Fruit fly (Drosophila melanogaster) whole organism, embryonic: Measurements from ENCODE around the gene CstF50.

Experiments used
- Antp ChIP-seq: fragments of 200-800 bp; sonication (Bioruptor generic); optimal IDR thresholded peaks from 3 replicates; lab custom pipeline; 2016; ENCODE audit warnings: missing biosample characterization, missing genetic modification characterization
- CG11093 ChIP-seq: fragments of 200-800 bp; sonication (Bioruptor generic); IDR thresholded peaks from 3 replicates; pipeline ENCODE4 v1.3.6; 2022; ENCODE audit warnings: missing biosample characterization, missing genetic modification characterization
- CG11504 ChIP-seq: fragments of 200-800 bp; sonication (Bioruptor generic); optimal IDR thresholded peaks from 3 replicates; lab custom pipeline; 2019; ENCODE audit warnings: missing biosample characterization, mild to moderate bottlenecking, missing genetic modification characterization, moderate library complexity
- CG11695 ChIP-seq: fragments of 200-800 bp; sonication (Bioruptor generic); IDR thresholded peaks from 3 replicates; pipeline ENCODE4 v1.3.6; 2022; ENCODE audit warnings: missing biosample characterization, missing genetic modification characterization
- CG11723 ChIP-seq: fragments of 200-800 bp; sonication (Bioruptor generic); optimal IDR thresholded peaks from 2 replicates; lab custom pipeline; 2017; ENCODE audit warnings: missing biosample characterization, mild to moderate bottlenecking, missing genetic modification characterization
- CG12391 ChIP-seq: fragments of 200-800 bp; sonication (Bioruptor generic); optimal IDR thresholded peaks from 3 replicates; lab custom pipeline; 2018; ENCODE audit warnings: missing biosample characterization, mild to moderate bottlenecking, missing genetic modification characterization, moderate library complexity
- CG14860 ChIP-seq: fragments of 200-800 bp; sonication (Bioruptor generic); IDR thresholded peaks from 3 replicates; pipeline ENCODE4 v1.3.6; 2022; ENCODE audit warnings: missing biosample characterization, missing genetic modification characterization; ENCODE audit not compliant: partially characterized antibody
- CG15073 ChIP-seq: fragments of 200-800 bp; sonication (Bioruptor generic); optimal IDR thresholded peaks from 2 replicates; lab custom pipeline; 2016; ENCODE audit warnings: missing biosample characterization, missing genetic modification characterization
- CG15696 ChIP-seq: fragments of 200-800 bp; sonication (Bioruptor generic); optimal IDR thresholded peaks from 2 replicates; lab custom pipeline; 2019; ENCODE audit warnings: missing biosample characterization, mild to moderate bottlenecking, missing genetic modification characterization, moderate library complexity
- CG16813 ChIP-seq: fragments of 200-800 bp; sonication (Bioruptor generic); IDR thresholded peaks from 3 replicates; pipeline ENCODE4 v1.3.6; 2022; ENCODE audit warnings: missing biosample characterization, missing genetic modification characterization; ENCODE audit not compliant: partially characterized antibody
- CG2116 ChIP-seq: fragments of 200-800 bp; sonication (Bioruptor generic); optimal IDR thresholded peaks from 3 replicates; lab custom pipeline; 2018; ENCODE audit warnings: missing biosample characterization, mild to moderate bottlenecking, missing genetic modification characterization
- CG2678 ChIP-seq: fragments of 200-800 bp; sonication (Bioruptor generic); optimal IDR thresholded peaks from 3 replicates; lab custom pipeline; 2019; ENCODE audit warnings: missing biosample characterization, mild to moderate bottlenecking, missing genetic modification characterization, moderate library complexity
- CG30403 ChIP-seq: fragments of 200-800 bp; sonication (Bioruptor generic); optimal IDR thresholded peaks from 3 replicates; lab custom pipeline; 2016; ENCODE audit warnings: missing biosample characterization, missing genetic modification characterization
- CG32772 ChIP-seq: fragments of 200-800 bp; sonication (Bioruptor generic); IDR thresholded peaks from 2 replicates; pipeline ENCODE4 v1.3.6; 2022; ENCODE audit warnings: missing biosample characterization, missing genetic modification characterization
- CG6254 ChIP-seq: fragments of 200-800 bp; sonication (Bioruptor generic); optimal IDR thresholded peaks from 3 replicates; lab custom pipeline; 2017; ENCODE audit warnings: mild to moderate bottlenecking, missing biosample characterization, missing genetic modification reagents, missing genetic modification characterization
- CoRest ChIP-seq: fragments of 200-800 bp; sonication (Bioruptor generic); optimal IDR thresholded peaks from 3 replicates; lab custom pipeline; 2018; ENCODE audit warnings: missing biosample characterization, mild to moderate bottlenecking, missing genetic modification characterization, moderate library complexity
- D19A ChIP-seq: fragments of 200-800 bp; optimal IDR thresholded peaks from 3 replicates; lab custom pipeline; 2019; ENCODE audit warnings: missing biosample characterization, mild to moderate bottlenecking, missing genetic modification characterization, moderate library complexity
- Drgx ChIP-seq: fragments of 200-800 bp; sonication (Bioruptor generic); IDR thresholded peaks from 2 replicates; pipeline ENCODE4 v1.3.6; 2022; ENCODE audit warnings: missing biosample characterization, missing genetic modification characterization
- Gsc ChIP-seq: fragments of 200-800 bp; sonication (Bioruptor generic); IDR thresholded peaks from 2 replicates; pipeline ENCODE4 v1.3.6; 2022; ENCODE audit warnings: missing biosample characterization, missing genetic modification characterization
- H2.0 ChIP-seq: fragments of 200-800 bp; sonication (Bioruptor generic); IDR thresholded peaks from 2 replicates; pipeline ENCODE4 v1.3.6; 2022; ENCODE audit warnings: missing biosample characterization, missing genetic modification characterization
- HLH3B ChIP-seq: fragments of 200-800 bp; sonication (Bioruptor generic); IDR thresholded peaks from 2 replicates; pipeline ENCODE4 v1.3.6; 2022; ENCODE audit warnings: missing biosample characterization, missing genetic modification characterization
- Hr78 ChIP-seq, 2 experiments: fragments of 200-800 bp in 1 of 2; fragments of >200 bp in 1 of 2; sonication (Bioruptor generic) in 1 of 2; optimal IDR thresholded peaks; 2 replicates each; lab custom pipeline; 2017 to 2019; ENCODE audit warnings: missing biosample characterization in 2 of 2, missing genetic modification characterization in 2 of 2, mild to moderate bottlenecking in 1 of 2, moderate library complexity in 1 of 2
- Hsf ChIP-seq: fragments of 200-800 bp; sonication (Bioruptor generic); optimal IDR thresholded peaks from 3 replicates; lab custom pipeline; 2016; ENCODE audit warnings: missing biosample characterization, missing genetic modification characterization
- Kr ChIP-seq: fragments of 200-800 bp; sonication (Bioruptor generic); optimal IDR thresholded peaks from 2 replicates; lab custom pipeline; 2017; ENCODE audit warnings: missing biosample characterization, mild to moderate bottlenecking, missing genetic modification characterization
- Meics ChIP-seq: fragments of 200-800 bp; sonication (Bioruptor generic); optimal IDR thresholded peaks from 2 replicates; lab custom pipeline; 2017; ENCODE audit warnings: missing biosample characterization, mild to moderate bottlenecking, missing genetic modification characterization
- NC2α ChIP-seq: fragments of 200-800 bp; sonication (Bioruptor generic); optimal IDR thresholded peaks from 2 replicates; lab custom pipeline; 2016; ENCODE audit warnings: missing biosample characterization, missing genetic modification characterization
- Nf-YA ChIP-seq: fragments of 200-800 bp; sonication (Bioruptor generic); IDR thresholded peaks from 2 replicates; pipeline ENCODE4 v1.3.6; 2022; ENCODE audit warnings: missing biosample characterization, missing genetic modification characterization
- Poxn ChIP-seq: fragments of 200-800 bp; sonication (Bioruptor generic); IDR thresholded peaks from 2 replicates; pipeline ENCODE4 v1.3.6; 2022; ENCODE audit warnings: missing biosample characterization, missing genetic modification characterization
- Rfx ChIP-seq: fragments of 200-800 bp; sonication (Bioruptor generic); IDR thresholded peaks from 2 replicates; pipeline ENCODE4 v1.3.6; 2022; ENCODE audit warnings: missing biosample characterization, missing genetic modification characterization
- Side ChIP-seq: fragments of 200-800 bp; sonication (Bioruptor generic); optimal IDR thresholded peaks from 2 replicates; lab custom pipeline; 2016; ENCODE audit warnings: missing biosample characterization, missing genetic modification characterization
- YL-1 ChIP-seq: fragments of 200-800 bp; sonication (Bioruptor generic); optimal IDR thresholded peaks from 3 replicates; lab custom pipeline; 2017; ENCODE audit warnings: missing biosample characterization, mild to moderate bottlenecking, missing genetic modification characterization
- amos ChIP-seq: fragments of 200-800 bp; sonication (Bioruptor generic); IDR thresholded peaks from 2 replicates; pipeline ENCODE4 v1.3.6; 2022; ENCODE audit warnings: missing biosample characterization, missing genetic modification characterization; ENCODE audit not compliant: partially characterized antibody
- ap ChIP-seq: fragments of 200-800 bp; sonication (Bioruptor generic); IDR thresholded peaks from 2 replicates; pipeline ENCODE4 v1.3.6; 2022; ENCODE audit warnings: missing biosample characterization, missing genetic modification characterization
- ato ChIP-seq: fragments of 200-800 bp; sonication (Bioruptor generic); IDR thresholded peaks from 2 replicates; pipeline ENCODE4 v1.3.6; 2022; ENCODE audit warnings: missing biosample characterization, missing genetic modification characterization; ENCODE audit not compliant: partially characterized antibody
- cato ChIP-seq: fragments of 200-800 bp; sonication (Bioruptor generic); optimal IDR thresholded peaks from 2 replicates; lab custom pipeline; 2016; ENCODE audit warnings: missing biosample characterization, missing genetic modification characterization, borderline replicate concordance
- cwo ChIP-seq: fragments of 200-800 bp; sonication (Bioruptor generic); optimal IDR thresholded peaks from 3 replicates; lab custom pipeline; 2017; ENCODE audit warnings: missing biosample characterization, missing genetic modification characterization, mild to moderate bottlenecking, moderate library complexity, missing genetic modification reagents
- dati ChIP-seq: fragments of 200-800 bp; sonication (Bioruptor generic); IDR thresholded peaks from 2 replicates; pipeline ENCODE4 v1.3.6; 2022; ENCODE audit warnings: missing biosample characterization, missing genetic modification characterization
- emc ChIP-seq: fragments of 200-800 bp; sonication (Bioruptor generic); optimal IDR thresholded peaks from 2 replicates; lab custom pipeline; 2016; ENCODE audit warnings: missing biosample characterization, missing genetic modification characterization
- fd96Cb ChIP-seq: fragments of 200-800 bp; sonication (Bioruptor generic); optimal IDR thresholded peaks from 2 replicates; lab custom pipeline; 2018; ENCODE audit warnings: missing biosample characterization, mild to moderate bottlenecking, missing genetic modification characterization, moderate library complexity
- gce ChIP-seq: fragments of 200-800 bp; sonication (Bioruptor generic); IDR thresholded peaks from 3 replicates; pipeline ENCODE4 v1.3.6; 2022; ENCODE audit warnings: missing biosample characterization, missing genetic modification characterization
- jumu ChIP-seq: fragments of 200-800 bp; sonication (Bioruptor generic); optimal IDR thresholded peaks from 3 replicates; lab custom pipeline; 2016; ENCODE audit warnings: missing biosample characterization, missing genetic modification characterization
- odd ChIP-seq: fragments of 200-800 bp; sonication (Bioruptor generic); optimal IDR thresholded peaks from 2 replicates; lab custom pipeline; 2017; ENCODE audit warnings: missing biosample characterization, mild to moderate bottlenecking, missing genetic modification characterization
- pum ChIP-seq: fragments of 200-800 bp; sonication (Bioruptor generic); optimal IDR thresholded peaks from 2 replicates; lab custom pipeline; 2016; ENCODE audit warnings: missing biosample characterization, missing genetic modification characterization
- repo ChIP-seq: fragments of 200-800 bp; sonication (Bioruptor generic); optimal IDR thresholded peaks from 2 replicates; lab custom pipeline; 2016; ENCODE audit warnings: missing biosample characterization, missing genetic modification characterization
- run ChIP-seq: fragments of 200-800 bp; sonication (Bioruptor generic); optimal IDR thresholded peaks from 3 replicates; lab custom pipeline; 2018; ENCODE audit warnings: missing biosample characterization, mild to moderate bottlenecking, missing genetic modification characterization
- slp2 ChIP-seq: fragments of 200-800 bp; sonication (Bioruptor generic); optimal IDR thresholded peaks from 2 replicates; lab custom pipeline; 2016; ENCODE audit warnings: missing biosample characterization, missing genetic modification characterization
- sob ChIP-seq: fragments of 200-800 bp; sonication (Bioruptor generic); IDR thresholded peaks from 2 replicates; pipeline ENCODE4 v1.3.6; 2022; ENCODE audit warnings: missing biosample characterization, missing genetic modification characterization
- unpg ChIP-seq: fragments of 200-800 bp; sonication (Bioruptor generic); optimal IDR thresholded peaks from 3 replicates; lab custom pipeline; 2018; ENCODE audit warnings: missing biosample characterization, mild to moderate bottlenecking, missing genetic modification characterization, moderate library complexity
- vvl ChIP-seq: fragments of 200-800 bp; sonication (Bioruptor generic); IDR thresholded peaks from 2 replicates; pipeline ENCODE4 v1.3.6; 2022; ENCODE audit warnings: missing biosample characterization, missing genetic modification characterization
- wek ChIP-seq: fragments of 200-800 bp; sonication (Bioruptor generic); optimal IDR thresholded peaks from 3 replicates; lab custom pipeline; 2018; ENCODE audit warnings: missing biosample characterization, mild to moderate bottlenecking, missing genetic modification characterization, moderate library complexity
- yki ChIP-seq: fragments of >200 bp; optimal IDR thresholded peaks from 3 replicates; lab custom pipeline; 2018

CstF50 gene

DNA sequence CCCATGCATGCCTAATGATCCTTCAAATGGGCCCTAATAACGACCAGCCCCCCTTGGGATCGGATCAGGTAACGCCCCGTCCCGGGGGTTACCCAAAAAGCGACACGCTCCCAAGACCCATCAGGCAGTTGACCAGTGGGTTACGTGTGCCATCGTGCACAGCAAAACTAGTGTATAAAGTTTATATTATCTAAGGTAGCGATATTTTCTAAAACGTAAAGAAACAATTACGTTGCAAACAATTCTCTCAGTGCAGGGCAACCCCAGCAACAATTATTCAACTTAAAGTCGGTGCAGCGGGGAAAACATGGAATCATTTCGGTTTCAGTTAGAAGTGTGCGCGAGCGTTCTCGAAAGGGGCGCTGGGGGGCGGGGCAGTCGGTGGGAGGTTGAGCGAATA is 24.2 kb downstream of the CstF50 start:
- TF ChIP-seq CG12391 (tag; lab: Kevin White, UChicago) (peak; percentile 19), gce (GFP tag; lab: Robert Waterston, UW) (0 out of 3 replicates have a peak, but pooled peaks have one; percentile 19), D19A (tag; lab: Kevin White, UChicago) (peak; percentile 14), Gsc (no peak), ato (GFP tag; lab: Robert Waterston, UW) (no peak), CG16813 (GFP tag; lab: Robert Waterston, UW) (no peak), pum (no peak), CG14860 (GFP tag; lab: Robert Waterston, UW) (no peak), Antp (GFP tag; lab: Kevin White, UChicago) (no peak), CG15696 (tag; lab: Kevin White, UChicago) (no peak), CG2678 (tag; lab: Kevin White, UChicago) (peak; percentile 28), dati (GFP tag; lab: Robert Waterston, UW) (no peak), vvl (GFP tag; lab: Robert Waterston, UW) (0 out of 2 replicates have a peak, but pooled peaks have one; percentile 36), CG32772 (GFP tag; lab: Robert Waterston, UW) (no peak), jumu (no peak), HLH3B (GFP tag; lab: Robert Waterston, UW) (no peak), CG2116 (GFP tag; lab: Kevin White, UChicago) (no peak), CG11504 (tag; lab: Kevin White, UChicago) (peak; percentile 45), CoRest (tag; lab: Kevin White, UChicago) (peak; percentile 27), CG11723 (GFP tag; lab: Kevin White, UChicago) (no peak), repo (GFP tag; lab: Kevin White, UChicago) (no peak), cato (no peak), sob (GFP tag; lab: Robert Waterston, UW) (no peak), ap (GFP tag; lab: Robert Waterston, UW) (no peak), wek (no peak), CG11093 (GFP tag; lab: Robert Waterston, UW) (0 out of 3 replicates have a peak, but pooled peaks have one; percentile 23), cwo (GFP tag; lab: Kevin White, UChicago) (no peak), odd (no peak), Meics (GFP tag; lab: Kevin White, UChicago) (no peak), CG15073 (GFP tag; lab: Kevin White, UChicago) (no peak), YL-1 (GFP tag; lab: Kevin White, UChicago) (no peak), CG11695 (0 out of 3 replicates have a peak, but pooled peaks have one; percentile 16), Kr (no peak), Nf-YA (no peak), Hsf (no peak), H2.0 (GFP tag; lab: Robert Waterston, UW) (no peak), CG6254 (peak; percentile 8), run (no peak), yki (lab: Kevin White, UChicago) (no peak), emc (GFP tag; lab: Kevin White, UChicago) (no peak), CG30403 (GFP tag; lab: Kevin White, UChicago) (peak; percentile 3), Hr78 (GFP tag; optimal IDR thresholded peaks at IDR 0.05; lab: Kevin White, UChicago) (peak in 1 of 2 experiments; percentile 47), unpg (GFP tag; lab: Kevin White, UChicago) (peak; percentile 30), Poxn (GFP tag; lab: Robert Waterston, UW) (no peak), Side (GFP tag; lab: Kevin White, UChicago) (no peak), fd96Cb (tag; lab: Kevin White, UChicago) (peak; percentile 25), slp2 (GFP tag; lab: Kevin White, UChicago) (no peak), Drgx (GFP tag; lab: Robert Waterston, UW) (peak; percentile 46), amos (GFP tag; lab: Robert Waterston, UW) (no peak), NC2α (GFP tag; lab: Kevin White, UChicago) (no peak), Rfx (GFP tag; lab: Robert Waterston, UW) (no peak)
